Worm (Caenorhabditis elegans): ENCODE measurements around the gene R05D8.11.

R05D8.11 gene

ce11 chrV:2780786-2781185, at the start of gene R05D8.11:
TSS of gene R05D8.11 (minus strand) at chrV:2780886.
- TF ChIP-seq dao-5 (tag; optimal IDR thresholded peaks at IDR 0.05) (no peak), W03F9.2 (tag; optimal IDR thresholded peaks at IDR 0.05) (no peak)

- TF ChIP-seq him-1 (tag; optimal IDR thresholded peaks at IDR 0.05) (no peak), W03F9.2 (tag; optimal IDR thresholded peaks at IDR 0.05) (no peak), dao-5 (tag; optimal IDR thresholded peaks at IDR 0.05) (no peak)
These were observed 46.1 kb upstream of the R05D8.11 start, which contains the start of gene T03D3.5 for ce11 chrV:2826815-2827214. TSS of gene T03D3.5 (minus strand) at chrV:2826835.

ce11 chrV:2825978-2826377, 45.3 kb upstream of the R05D8.11 start:
- no peak for TF ChIP-seq dao-5 (tag; optimal IDR thresholded peaks at IDR 0.05)
- no peak for TF ChIP-seq W03F9.2 (tag; optimal IDR thresholded peaks at IDR 0.05)
- no peak for TF ChIP-seq him-1 (tag; optimal IDR thresholded peaks at IDR 0.05)

ce11 chrV:2821618-2822272, 41.1 kb upstream of the R05D8.11 start, which contains the start of gene srh-36:
TSS of gene srh-36 (minus strand) at chrV:2821668.
- TF ChIP-seq him-1 (tag; optimal IDR thresholded peaks at IDR 0.05), result no peak

ce11 chrV:2818117-2818516, 37.4 kb upstream of the R05D8.11 start, which contains the start of gene srt-34:
TSS of gene srt-34 (minus strand) at chrV:2818217.
- no peak for TF ChIP-seq dao-5 (tag; optimal IDR thresholded peaks at IDR 0.05)
- no peak for TF ChIP-seq W03F9.2 (tag; optimal IDR thresholded peaks at IDR 0.05)
- TF ChIP-seq him-1 (tag; optimal IDR thresholded peaks at IDR 0.05), result no peak

ce11 chrV:2815956-2816355, 35.3 kb upstream of the R05D8.11 start, which contains the start of gene F54E2.5:
TSS of gene F54E2.5 (minus strand) at chrV:2816056.
- no peak for TF ChIP-seq W03F9.2 (tag; optimal IDR thresholded peaks at IDR 0.05)
- no peak for TF ChIP-seq him-1 (tag; optimal IDR thresholded peaks at IDR 0.05)
- TF ChIP-seq dao-5 (tag; optimal IDR thresholded peaks at IDR 0.05), result no peak

- no peak for TF ChIP-seq him-1 (tag; optimal IDR thresholded peaks at IDR 0.05)
These were observed 33.2 kb upstream of the R05D8.11 start, which contains the start of gene F54E2.9 for ce11 chrV:2813856-2814255. TSS of gene F54E2.9 (minus strand) at chrV:2813987.

- TF ChIP-seq him-1 (tag; optimal IDR thresholded peaks at IDR 0.05), result no peak
- no peak for TF ChIP-seq W03F9.2 (tag; optimal IDR thresholded peaks at IDR 0.05)
- no peak for TF ChIP-seq dao-5 (tag; optimal IDR thresholded peaks at IDR 0.05)
These were observed 29.5 kb upstream of the R05D8.11 start, which contains the start of gene F54E2.1 for ce11 chrV:2810164-2810563. TSS of gene F54E2.1 (plus strand) at chrV:2810398.

ce11 chrV:2809443-2809842, 28.8 kb upstream of the R05D8.11 start:
- TF ChIP-seq dao-5 (tag; optimal IDR thresholded peaks at IDR 0.05) (no peak), W03F9.2 (tag; optimal IDR thresholded peaks at IDR 0.05) (no peak), him-1 (tag; optimal IDR thresholded peaks at IDR 0.05) (no peak)

- TF ChIP-seq him-1 (tag; optimal IDR thresholded peaks at IDR 0.05) (no peak), dao-5 (tag; optimal IDR thresholded peaks at IDR 0.05) (no peak), W03F9.2 (tag; optimal IDR thresholded peaks at IDR 0.05) (no peak)
These were observed 27.1 kb upstream of the R05D8.11 start, which contains the start of gene ketn-1 for ce11 chrV:2807760-2808159. TSS of gene ketn-1 (minus strand) at chrV:2807860.

- no peak for TF ChIP-seq him-1 (tag; optimal IDR thresholded peaks at IDR 0.05)
- TF ChIP-seq dao-5 (tag; optimal IDR thresholded peaks at IDR 0.05), result no peak
- no peak for TF ChIP-seq W03F9.2 (tag; optimal IDR thresholded peaks at IDR 0.05)
These were observed 22.6 kb upstream of the R05D8.11 start for ce11 chrV:2803258-2803657.

- TF ChIP-seq W03F9.2 (tag; optimal IDR thresholded peaks at IDR 0.05), result no peak
- no peak for TF ChIP-seq dao-5 (tag; optimal IDR thresholded peaks at IDR 0.05)
- TF ChIP-seq him-1 (tag; optimal IDR thresholded peaks at IDR 0.05), result no peak
These were observed 21.3 kb upstream of the R05D8.11 start for ce11 chrV:2801955-2802354.

- TF ChIP-seq him-1 (tag; optimal IDR thresholded peaks at IDR 0.05), result no peak
- no peak for TF ChIP-seq dao-5 (tag; optimal IDR thresholded peaks at IDR 0.05)
- no peak for TF ChIP-seq W03F9.2 (tag; optimal IDR thresholded peaks at IDR 0.05)
These were observed 20.0 kb upstream of the R05D8.11 start for ce11 chrV:2800676-2801075.

ce11 chrV:2799172-2799869, 18.6 kb upstream of the R05D8.11 start:
- no peak for TF ChIP-seq W03F9.2 (tag; optimal IDR thresholded peaks at IDR 0.05)
- TF ChIP-seq dao-5 (tag; optimal IDR thresholded peaks at IDR 0.05), result no peak
- no peak for TF ChIP-seq him-1 (tag; optimal IDR thresholded peaks at IDR 0.05)

Data from whole organism, L4/young adult.